Worm (Caenorhabditis elegans) whole organism, L3 larva: ENCODE data around the gene snfc-5.

Source experiments
- ZK546.5 ChIP-seq: sonication (generic microtip); optimal IDR thresholded peaks from 2 replicates; lab custom pipeline; 2017; ENCODE audit warnings: missing biosample characterization, missing genetic modification characterization
- aly-2 ChIP-seq: fragments of 150-350 bp; optimal IDR thresholded peaks from 2 replicates; lab custom pipeline; 2014; ENCODE audit warnings: missing biosample characterization, missing genetic modification characterization
- ceh-16 ChIP-seq: sonication (generic microtip); optimal IDR thresholded peaks from 2 replicates; lab custom pipeline; 2017; ENCODE audit warnings: missing biosample characterization, missing genetic modification characterization
- ceh-82 ChIP-seq: fragments of 150-350 bp; optimal IDR thresholded peaks from 2 replicates; lab custom pipeline; 2014; ENCODE audit warnings: missing biosample characterization, missing genetic modification characterization
- daf-12 ChIP-seq: fragments of 150-350 bp; optimal IDR thresholded peaks from 2 replicates; lab custom pipeline; 2014; ENCODE audit warnings: missing biosample characterization, missing genetic modification reagents, missing genetic modification characterization
- egl-5 ChIP-seq: fragments of 150-350 bp; optimal IDR thresholded peaks from 2 replicates; lab custom pipeline; 2017; ENCODE audit warnings: missing biosample characterization, missing genetic modification reagents, missing genetic modification characterization, inconsistent platforms
- elt-1 ChIP-seq: fragments of 150-350 bp; optimal IDR thresholded peaks from 2 replicates; lab custom pipeline; 2014; ENCODE audit warnings: missing biosample characterization, missing genetic modification characterization
- elt-2 ChIP-seq: sonication (generic microtip); optimal IDR thresholded peaks from 2 replicates; lab custom pipeline; 2016; ENCODE audit warnings: missing genetic modification reagents, mild to moderate bottlenecking, missing genetic modification characterization, missing compliant biosample characterization
- elt-3 ChIP-seq, 3 experiments: fragments of 150-350 bp in 1 of 3; sonication (generic microtip) in 2 of 3; optimal IDR thresholded peaks; 2 replicates in 2 of 3; 4 replicates in 1 of 3; lab custom pipeline; 2014 to 2017; ENCODE audit warnings: missing biosample characterization in 3 of 3, missing genetic modification characterization in 3 of 3
- eor-1 ChIP-seq, 2 experiments: fragments of 150-350 bp; optimal IDR thresholded peaks; 2 replicates each; lab custom pipeline; 2014 to 2018; ENCODE audit warnings: missing biosample characterization in 2 of 2, missing genetic modification characterization in 2 of 2
- fos-1 ChIP-seq: fragments of 150-350 bp; optimal IDR thresholded peaks from 2 replicates; lab custom pipeline; 2014; ENCODE audit warnings: missing biosample characterization, missing genetic modification characterization
- hmg-11 ChIP-seq: sonication (generic microtip); optimal IDR thresholded peaks from 2 replicates; lab custom pipeline; 2016; ENCODE audit warnings: missing genetic modification characterization, missing compliant biosample characterization
- jun-1 ChIP-seq: fragments of 150-350 bp; optimal IDR thresholded peaks from 2 replicates; lab custom pipeline; 2014; ENCODE audit warnings: missing biosample characterization, missing genetic modification reagents, missing genetic modification characterization
- mml-1 ChIP-seq: fragments of 150-350 bp; sonication (generic microtip); optimal IDR thresholded peaks from 3 replicates; lab custom pipeline; 2014; ENCODE audit warnings: missing biosample characterization, missing genetic modification characterization
- nhr-12 ChIP-seq: fragments of 150-350 bp; optimal IDR thresholded peaks from 2 replicates; lab custom pipeline; 2014; ENCODE audit warnings: missing biosample characterization, missing genetic modification characterization
- nhr-237 ChIP-seq: fragments of 150-350 bp; optimal IDR thresholded peaks from 2 replicates; lab custom pipeline; 2014; ENCODE audit warnings: missing biosample characterization, missing genetic modification characterization
- nhr-28 ChIP-seq: fragments of 150-350 bp; optimal IDR thresholded peaks from 2 replicates; lab custom pipeline; 2014; ENCODE audit warnings: missing biosample characterization, missing genetic modification characterization
- nhr-43 ChIP-seq: sonication (generic microtip); optimal IDR thresholded peaks from 2 replicates; lab custom pipeline; 2016; ENCODE audit warnings: mild to moderate bottlenecking, missing genetic modification characterization, missing compliant biosample characterization; ENCODE audit not compliant: poor library complexity, severe bottlenecking
- nhr-67 ChIP-seq: fragments of 150-350 bp; optimal IDR thresholded peaks from 2 replicates; lab custom pipeline; 2014; ENCODE audit warnings: missing biosample characterization, missing genetic modification characterization
- nhr-77 ChIP-seq: fragments of 150-350 bp; optimal IDR thresholded peaks from 2 replicates; lab custom pipeline; 2014; ENCODE audit warnings: missing biosample characterization, missing genetic modification characterization
- pqm-1 ChIP-seq: fragments of 150-350 bp; optimal IDR thresholded peaks from 2 replicates; lab custom pipeline; 2017; ENCODE audit warnings: missing biosample characterization, missing genetic modification characterization, inconsistent platforms
- sea-2 ChIP-seq: fragments of 150-350 bp; sonication (generic microtip); optimal IDR thresholded peaks from 4 replicates; lab custom pipeline; 2014; ENCODE audit warnings: missing biosample characterization, missing genetic modification reagents, missing genetic modification characterization
- skn-1 ChIP-seq: fragments of 150-350 bp; optimal IDR thresholded peaks from 2 replicates; lab custom pipeline; 2014; ENCODE audit warnings: missing biosample characterization, missing genetic modification characterization
- snpc-4 ChIP-seq: fragments of 150-350 bp; optimal IDR thresholded peaks from 2 replicates; lab custom pipeline; 2014; ENCODE audit warnings: missing biosample characterization, missing genetic modification characterization
- unc-39 ChIP-seq: sonication (generic microtip); optimal IDR thresholded peaks from 4 replicates; lab custom pipeline; 2017; ENCODE audit warnings: missing biosample characterization, missing genetic modification characterization
- unc-62 ChIP-seq: fragments of 150-350 bp; sonication (generic microtip); optimal IDR thresholded peaks from 4 replicates; lab custom pipeline; 2014; ENCODE audit warnings: missing biosample characterization, missing genetic modification reagents, missing genetic modification characterization
- zag-1 ChIP-seq: fragments of 150-350 bp; optimal IDR thresholded peaks from 2 replicates; lab custom pipeline; 2014; ENCODE audit warnings: missing biosample characterization, missing genetic modification characterization
- ztf-4 ChIP-seq: fragments of 150-350 bp; optimal IDR thresholded peaks from 2 replicates; lab custom pipeline; 2014; ENCODE audit warnings: missing biosample characterization, missing genetic modification characterization

snfc-5 gene

DNA sequence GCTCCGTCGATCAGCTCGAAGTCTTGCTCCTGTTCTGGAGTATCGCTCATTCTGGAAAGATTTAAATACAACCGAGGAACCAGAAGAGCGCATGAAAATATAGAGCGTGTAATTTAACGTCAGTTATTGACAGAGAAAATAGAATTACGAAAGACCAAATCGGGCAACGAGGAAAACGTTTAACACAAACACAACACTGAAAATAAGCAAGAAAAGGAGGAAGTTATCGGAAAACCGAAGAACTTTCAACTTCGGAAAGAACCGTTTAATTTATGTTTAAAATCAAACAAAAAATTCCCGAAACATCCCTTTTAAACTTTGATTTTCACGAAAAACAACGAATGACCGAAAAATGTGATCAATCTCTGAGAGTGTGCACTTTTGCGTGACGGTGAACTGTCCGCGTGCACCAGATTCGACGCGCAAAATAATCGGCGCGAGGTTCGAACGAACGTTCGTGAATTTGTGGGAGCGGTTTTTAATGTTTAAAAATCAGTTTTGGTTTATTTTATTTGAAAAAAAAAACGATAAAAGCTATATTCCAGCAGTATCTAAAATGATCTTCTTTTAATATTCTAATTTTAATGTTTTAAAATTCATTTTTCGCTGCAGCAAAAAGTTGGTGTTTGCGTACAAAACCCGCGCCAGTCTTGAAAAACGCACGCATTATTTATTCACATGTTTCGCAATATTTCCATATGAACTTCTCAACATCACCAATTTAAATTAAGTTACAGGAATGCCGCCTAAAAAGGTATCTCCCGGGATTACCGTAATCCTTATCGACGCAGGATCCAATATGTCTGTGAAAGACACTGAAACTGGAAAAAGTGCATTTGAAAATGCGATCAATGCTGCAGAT is 14.8 kb downstream of the snfc-5 start, which contains the start of the genes R07E5.7 and cku-80 (continued):
- TF ChIP-seq egl-5 (tag; lab: Kevin White, UChicago): no peak
- no peak for TF ChIP-seq pqm-1 (tag; lab: Kevin White, UChicago)
- no peak for TF ChIP-seq ceh-16 (tag; lab: Kevin White, UChicago)
- no peak for TF ChIP-seq sea-2 (GFP tag; lab: Kevin White, UChicago)
- TF ChIP-seq ztf-4 (tag; lab: Kevin White, UChicago): no peak
- TF ChIP-seq nhr-237 (tag; lab: Kevin White, UChicago): no peak
- TF ChIP-seq ceh-82 (tag; lab: Kevin White, UChicago): no peak
- no peak for TF ChIP-seq unc-39 (tag; lab: Kevin White, UChicago)
- no peak for TF ChIP-seq aly-2 (tag; lab: Kevin White, UChicago)
- TF ChIP-seq jun-1 (tag; lab: Kevin White, UChicago): no peak
- no peak for TF ChIP-seq elt-3 (tag; optimal IDR thresholded peaks at IDR 0.05; lab: Kevin White, UChicago)
- peak; percentile 60 for TF ChIP-seq snpc-4 (tag; lab: Kevin White, UChicago)
- no peak for TF ChIP-seq nhr-12 (tag; lab: Kevin White, UChicago)
- TF ChIP-seq elt-2 (tag; lab: Kevin White, UChicago): peak; percentile 50
- TF ChIP-seq zag-1 (tag; lab: Kevin White, UChicago): no peak
- TF ChIP-seq elt-1 (tag; lab: Kevin White, UChicago): no peak
- no peak for TF ChIP-seq nhr-77
- TF ChIP-seq hmg-11 (tag; lab: Kevin White, UChicago): peak; percentile 50
- TF ChIP-seq nhr-67 (tag; lab: Kevin White, UChicago): no peak

DNA sequence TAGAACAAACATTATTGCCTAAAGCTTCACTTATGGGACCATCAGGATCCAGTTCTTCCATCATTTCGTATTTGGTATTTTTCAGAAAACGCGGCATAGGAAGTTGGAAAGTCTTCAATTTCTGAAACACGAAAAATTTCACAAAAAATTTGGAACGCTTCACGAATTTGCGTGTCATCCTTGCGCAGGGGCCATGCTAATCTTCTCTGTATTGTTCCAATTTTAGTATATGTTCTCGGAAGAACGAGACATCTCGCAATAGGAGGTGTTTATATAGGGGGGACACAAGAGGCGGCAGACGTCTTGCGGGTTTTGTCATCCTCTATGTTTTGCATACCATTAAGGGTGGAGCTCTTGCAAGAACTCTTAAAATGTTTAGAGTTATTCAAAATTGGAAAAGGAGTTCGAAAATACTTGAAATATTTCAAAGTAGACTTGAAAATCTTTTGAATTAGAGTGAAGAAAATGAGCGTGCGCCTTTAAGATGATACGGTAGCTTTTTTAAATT is 22.2 kb downstream of the snfc-5 start:
- TF ChIP-seq nhr-43 (tag; lab: Kevin White, UChicago) (peak; percentile 3), snpc-4 (tag; lab: Kevin White, UChicago) (peak; percentile 90)

DNA sequence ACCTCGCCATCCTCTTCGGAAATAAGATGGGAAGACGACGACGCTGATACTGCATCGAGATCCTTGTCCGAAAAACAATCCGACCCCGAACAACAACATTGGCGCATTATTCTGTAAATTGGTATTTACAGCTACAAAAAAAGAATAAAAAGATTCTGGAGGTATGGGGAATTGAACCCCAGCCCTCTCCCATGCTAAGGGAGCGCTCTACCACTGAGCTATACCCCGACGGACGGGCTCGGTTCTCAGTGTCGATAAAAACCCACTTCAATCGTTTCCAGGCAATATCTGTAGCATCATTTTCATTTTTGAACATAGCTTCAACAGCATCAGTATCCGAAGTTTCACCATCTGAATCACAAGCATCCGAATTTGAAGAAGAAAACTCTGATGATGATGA is 24.2 kb downstream of the snfc-5 start:
- TF ChIP-seq snpc-4 (tag; lab: Kevin White, UChicago) (peak; percentile 23), nhr-77 (no peak), hmg-11 (tag; lab: Kevin White, UChicago) (no peak), eor-1 (tag; optimal IDR thresholded peaks at IDR 0.05; lab: Kevin White, UChicago) (no peak), elt-2 (tag; lab: Kevin White, UChicago) (peak; percentile 20)

DNA sequence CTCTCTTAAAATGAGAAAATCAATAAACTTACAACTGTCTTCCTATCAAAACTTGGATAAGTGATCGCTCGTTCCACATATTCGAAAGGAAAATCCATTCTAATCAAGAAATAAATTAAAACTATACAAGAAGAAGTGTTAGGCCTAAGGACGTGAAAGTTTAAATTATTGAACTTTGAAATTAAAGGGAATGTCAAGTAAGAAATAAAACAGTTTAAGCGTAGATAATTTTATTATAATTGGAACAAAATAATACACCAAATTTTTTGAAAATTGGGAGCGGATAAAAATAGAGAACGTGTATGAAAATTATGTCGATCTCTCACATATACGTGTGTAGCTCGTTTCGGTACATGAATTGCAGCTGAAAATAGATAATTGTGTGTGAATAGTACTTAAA is 24.8 kb downstream of the snfc-5 start, which contains the start of gene C28A5.6:
Gene C28A5.6, minus strand, starts transcription at position 101 of the 400 bp plus-strand sequence.
- TF ChIP-seq eor-1 (tag; optimal IDR thresholded peaks at IDR 0.05; lab: Kevin White, UChicago) (no peak), egl-5 (tag; lab: Kevin White, UChicago) (no peak), pqm-1 (tag; lab: Kevin White, UChicago) (no peak), nhr-77 (no peak), fos-1 (tag; lab: Kevin White, UChicago) (no peak)

DNA sequence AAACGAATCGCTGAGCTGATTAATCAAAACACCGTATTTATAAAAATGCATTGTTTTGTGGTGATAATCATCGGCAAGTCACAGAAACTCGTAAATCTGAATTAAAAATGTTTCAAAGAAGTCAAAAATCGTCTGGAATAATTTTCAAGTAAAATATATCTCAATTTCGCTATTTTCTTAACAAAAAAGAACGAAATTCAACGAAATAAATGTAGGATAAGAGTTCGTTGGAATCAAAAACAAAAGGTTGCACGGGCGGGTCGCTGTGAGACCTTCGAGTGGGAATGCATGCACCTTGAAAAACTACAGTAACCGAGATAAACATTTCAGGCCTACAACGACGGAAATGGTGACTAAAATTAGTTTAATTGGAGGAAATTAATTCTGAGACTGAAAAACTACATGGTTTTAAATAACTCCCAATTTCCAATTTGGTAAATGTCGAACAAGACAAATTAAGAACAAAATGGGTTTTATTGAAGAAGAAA is 29.8 kb downstream of the snfc-5 start, which contains the start of gene C28A5.1:
Gene C28A5.1, minus strand, starts transcription at position 51 of the 488 bp plus-strand sequence.
- TF ChIP-seq elt-3 (tag; optimal IDR thresholded peaks at IDR 0.05; lab: Kevin White, UChicago): no peak
- no peak for TF ChIP-seq unc-62 (GFP tag; lab: Kevin White, UChicago)
- TF ChIP-seq, all 47 proteins: peak for 0

DNA sequence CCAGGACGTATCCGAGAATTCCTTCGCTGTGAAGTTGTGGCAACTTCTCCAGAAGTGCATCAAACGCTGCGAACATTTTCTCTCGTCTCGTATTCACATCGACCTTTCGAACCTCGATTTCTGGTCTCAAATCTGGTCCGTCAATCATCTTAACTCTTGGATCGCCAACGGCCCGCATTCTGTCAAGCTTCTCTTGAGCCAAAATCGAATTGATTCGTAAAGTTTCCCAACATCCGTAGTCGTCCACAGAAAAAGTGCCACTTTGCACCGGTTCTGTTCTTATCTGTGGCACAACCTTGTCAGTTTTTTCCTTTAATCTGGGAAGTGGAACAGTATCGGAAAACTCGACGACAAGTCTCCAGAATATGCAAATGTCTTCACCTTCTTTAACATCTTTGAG is 30.7 kb downstream of the snfc-5 start:
- no peak for TF ChIP-seq elt-1 (tag; lab: Kevin White, UChicago)
- TF ChIP-seq, all 47 proteins: peak for 0

DNA sequence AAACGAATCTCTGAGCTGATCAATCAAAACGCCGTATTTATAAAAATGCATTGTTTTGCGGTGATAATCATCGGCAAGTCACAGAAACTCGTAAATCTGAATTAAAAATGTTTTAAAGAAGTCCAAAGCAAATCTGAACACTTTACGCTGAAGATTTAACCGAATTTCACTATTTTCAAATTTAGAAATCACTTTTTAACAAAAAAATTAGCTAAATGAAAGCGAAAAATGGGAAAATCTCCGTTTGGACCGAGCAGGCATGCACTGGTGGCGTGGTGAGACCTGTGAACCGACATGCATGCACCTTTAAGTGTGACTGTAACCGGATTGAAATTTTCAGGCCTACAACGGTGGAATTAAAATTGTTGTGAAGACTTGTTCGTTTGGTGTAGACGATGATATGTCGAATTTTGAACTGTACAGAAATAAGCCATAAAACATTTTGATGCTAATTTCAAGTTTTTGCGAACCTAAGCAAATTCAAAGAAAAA is 35.0 kb downstream of the snfc-5 start, which contains the start of gene C28A5.2:
Gene C28A5.2, minus strand, starts transcription at position 51 of the 491 bp plus-strand sequence.
- TF ChIP-seq daf-12 (no peak), ZK546.5 (tag; lab: Kevin White, UChicago) (no peak), skn-1 (no peak), hmg-11 (tag; lab: Kevin White, UChicago) (no peak), nhr-28 (tag; lab: Kevin White, UChicago) (no peak), mml-1 (tag; lab: Kevin White, UChicago) (no peak)
